Worm (Caenorhabditis elegans) whole organism, early embryonic: ENCODE measurements around the gene C35C5.8.

ENCODE experiments used
- B0310.2 ChIP-seq: sonication (generic microtip); optimal IDR thresholded peaks from 2 replicates; lab custom pipeline; 2016; ENCODE audit warnings: mild to moderate bottlenecking, missing genetic modification characterization, missing compliant biosample characterization
- F13C5.2 ChIP-seq: sonication (generic microtip); optimal IDR thresholded peaks from 2 replicates; lab custom pipeline; 2017; ENCODE audit warnings: mild to moderate bottlenecking, missing genetic modification characterization, inconsistent platforms, missing compliant biosample characterization
- aly-1 ChIP-seq: sonication (generic microtip); optimal IDR thresholded peaks from 2 replicates; lab custom pipeline; 2016; ENCODE audit warnings: missing genetic modification characterization, missing compliant biosample characterization
- ama-1 ChIP-seq: fragments of 150-350 bp; optimal IDR thresholded peaks from 2 replicates; lab custom pipeline; 2014
- ceh-13 ChIP-seq: fragments of 200-800 bp; sonication (Bioruptor generic); optimal IDR thresholded peaks from 2 replicates; lab custom pipeline; 2018; ENCODE audit warnings: mild to moderate bottlenecking, missing genetic modification characterization, missing compliant biosample characterization
- ceh-36 ChIP-seq: sonication (generic microtip); optimal IDR thresholded peaks from 2 replicates; lab custom pipeline; 2016; ENCODE audit warnings: missing genetic modification characterization, inconsistent platforms, missing compliant biosample characterization
- ets-7 ChIP-seq: sonication (generic microtip); optimal IDR thresholded peaks from 2 replicates; lab custom pipeline; 2016; ENCODE audit warnings: missing genotype, missing genetic modification characterization, missing compliant biosample characterization
- flt-1 ChIP-seq: fragments of 200-800 bp; sonication (Bioruptor generic); IDR thresholded peaks from 2 replicates; pipeline ENCODE4 v1.3.6; 2022; ENCODE audit warnings: missing genetic modification characterization, missing compliant biosample characterization
- hmbx-1 ChIP-seq: sonication (generic microtip); optimal IDR thresholded peaks from 2 replicates; lab custom pipeline; 2016; ENCODE audit warnings: mild to moderate bottlenecking, missing genetic modification characterization, missing compliant biosample characterization
- hmg-4 ChIP-seq: fragments of 200-800 bp; sonication (Bioruptor generic); optimal IDR thresholded peaks from 2 replicates; lab custom pipeline; 2018; ENCODE audit warnings: mild to moderate bottlenecking, missing genetic modification characterization, missing compliant biosample characterization
- hnd-1 ChIP-seq: sonication (generic microtip); optimal IDR thresholded peaks from 2 replicates; lab custom pipeline; 2016; ENCODE audit warnings: missing genetic modification characterization, missing compliant biosample characterization
- pes-1 ChIP-seq: fragments of 200-800 bp; sonication (Bioruptor generic); IDR thresholded peaks from 2 replicates; pipeline ENCODE4 v1.3.6; 2022; ENCODE audit warnings: missing genetic modification reagents, missing genetic modification characterization, missing compliant biosample characterization
- scrt-1 ChIP-seq: fragments of 200-800 bp; sonication (Bioruptor generic); IDR thresholded peaks from 2 replicates; pipeline ENCODE4 v1.3.6; 2022; ENCODE audit warnings: missing genetic modification characterization, missing compliant biosample characterization
- sea-1 ChIP-seq: fragments of 200-800 bp; sonication (Bioruptor generic); conservative IDR thresholded peaks from 2 replicates; pipeline ENCODE4 v1.3.6; 2022; ENCODE audit warnings: missing genetic modification characterization, missing compliant biosample characterization
- tbx-11 ChIP-seq: fragments of 200-800 bp; sonication (Bioruptor generic); IDR thresholded peaks from 2 replicates; pipeline ENCODE4 v1.3.6; 2022; ENCODE audit warnings: missing genetic modification characterization, missing compliant biosample characterization
- tbx-37 ChIP-seq: fragments of 200-800 bp; sonication (Bioruptor generic); conservative IDR thresholded peaks from 2 replicates; pipeline ENCODE4 v1.3.6; 2022; ENCODE audit warnings: missing genetic modification reagents, missing genetic modification characterization, missing compliant biosample characterization
- tra-4 ChIP-seq: sonication (generic microtip); optimal IDR thresholded peaks from 2 replicates; lab custom pipeline; 2017; ENCODE audit warnings: missing genetic modification characterization, missing compliant biosample characterization

The C35C5.8 gene

DNA sequence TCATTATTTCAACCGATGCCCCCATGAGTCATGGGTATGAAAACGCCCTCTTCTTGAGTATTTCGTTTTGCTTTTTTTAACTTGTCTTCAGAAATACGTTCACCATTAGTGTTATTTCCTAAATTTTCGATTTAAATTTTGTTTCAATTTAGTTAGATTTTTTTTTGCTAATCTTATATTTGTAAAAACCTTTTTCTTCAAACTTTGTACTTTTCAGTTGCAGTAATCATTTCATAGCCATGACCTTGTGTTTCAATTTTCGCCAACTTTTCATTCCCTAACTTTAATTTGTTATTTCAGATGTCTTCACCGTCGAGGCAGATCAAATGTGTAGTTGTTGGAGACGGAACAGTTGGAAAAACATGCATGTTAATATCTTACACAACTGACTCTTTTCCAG lies 14.9 kb downstream of the C35C5.8 start, which contains the start of gene mig-2:
Gene mig-2, plus strand, starts transcription at position 301 of the 400 bp plus-strand sequence.
- TF ChIP-seq scrt-1 (no peak), aly-1 (no peak), hmbx-1 (no peak), sea-1 (GFP tag; lab: Robert Waterston, UW) (no peak), tra-4 (no peak), hnd-1 (tag; lab: Kevin White, UChicago) (no peak), F13C5.2 (tag; lab: Kevin White, UChicago) (no peak), B0310.2 (tag; lab: Kevin White, UChicago) (no peak), flt-1 (GFP tag; lab: Robert Waterston, UW) (no peak), ceh-36 (tag; lab: Kevin White, UChicago) (no peak), ets-7 (no peak), ceh-13 (no peak), hmg-4 (GFP tag; lab: Kevin White, UChicago) (no peak), tbx-37 (GFP tag; lab: Robert Waterston, UW) (no peak), pes-1 (no peak)

DNA sequence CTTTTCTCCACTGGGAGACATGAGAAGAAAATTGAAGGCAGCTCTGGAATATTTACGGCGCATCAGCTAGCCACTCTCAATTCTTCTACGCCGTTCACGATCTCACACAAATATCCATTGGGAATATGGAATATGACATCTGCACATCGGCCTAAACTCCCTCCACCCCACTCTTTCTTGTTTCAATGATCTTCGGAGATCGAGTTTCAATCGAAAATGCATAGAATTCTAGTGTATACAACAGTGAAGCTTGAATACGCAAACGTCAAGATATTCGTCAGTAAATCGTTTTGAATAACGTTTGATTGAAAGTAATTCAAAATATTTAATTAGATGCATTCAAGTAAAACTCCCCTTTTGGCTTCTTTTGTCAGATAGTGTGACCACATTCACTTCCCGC lies 18.4 kb downstream of the C35C5.8 start:
- no peak for TF ChIP-seq hmg-4 (GFP tag; lab: Kevin White, UChicago)
- no peak for TF ChIP-seq pes-1
- no peak for TF ChIP-seq hnd-1 (tag; lab: Kevin White, UChicago)
- no peak for TF ChIP-seq ama-1
- no peak for TF ChIP-seq ceh-36 (tag; lab: Kevin White, UChicago)
- no peak for TF ChIP-seq tra-4
- TF ChIP-seq tbx-37 (GFP tag; lab: Robert Waterston, UW), result no peak
- TF ChIP-seq flt-1 (GFP tag; lab: Robert Waterston, UW), result no peak
- TF ChIP-seq ceh-13, result no peak
- no peak for TF ChIP-seq aly-1
- TF ChIP-seq B0310.2 (tag; lab: Kevin White, UChicago), result no peak
- no peak for TF ChIP-seq F13C5.2 (tag; lab: Kevin White, UChicago)
- no peak for TF ChIP-seq scrt-1
- TF ChIP-seq hmbx-1, result no peak

DNA sequence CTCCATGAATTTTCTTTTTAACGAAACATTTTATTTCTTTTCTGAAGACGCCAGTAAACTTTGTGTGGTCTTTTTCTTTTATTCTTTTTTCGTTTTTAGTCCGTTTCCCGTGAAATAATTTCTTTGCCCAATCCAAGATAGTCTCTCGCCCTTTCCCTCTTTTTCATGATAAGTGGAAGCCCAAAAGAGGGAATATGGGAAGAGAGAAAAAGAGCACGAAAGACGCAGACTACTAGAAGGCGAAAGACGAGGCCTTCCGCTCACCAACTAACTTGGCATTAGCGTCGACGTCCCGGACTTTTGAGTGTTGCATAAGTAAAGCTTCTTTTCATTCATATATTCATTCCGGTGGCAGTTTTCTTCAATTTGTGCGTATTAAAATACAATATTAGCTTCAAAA lies 19.5 kb downstream of the C35C5.8 start:
- TF ChIP-seq ets-7 (no peak), tbx-11 (GFP tag; lab: Robert Waterston, UW) (no peak), pes-1 (no peak), hmbx-1 (no peak), sea-1 (GFP tag; lab: Robert Waterston, UW) (no peak), ceh-13 (no peak), F13C5.2 (tag; lab: Kevin White, UChicago) (no peak), B0310.2 (tag; lab: Kevin White, UChicago) (no peak), ceh-36 (tag; lab: Kevin White, UChicago) (no peak), hnd-1 (tag; lab: Kevin White, UChicago) (no peak), tbx-37 (GFP tag; lab: Robert Waterston, UW) (no peak), tra-4 (no peak), flt-1 (GFP tag; lab: Robert Waterston, UW) (no peak), hmg-4 (GFP tag; lab: Kevin White, UChicago) (no peak), scrt-1 (no peak), aly-1 (no peak)

ce11 chrX:11554522-11554921 lies 21.1 kb downstream of the C35C5.8 start:
- no peak for TF ChIP-seq scrt-1
- TF ChIP-seq ceh-36 (tag; lab: Kevin White, UChicago), result no peak
- TF ChIP-seq hmg-4 (GFP tag; lab: Kevin White, UChicago), result no peak
- no peak for TF ChIP-seq sea-1 (GFP tag; lab: Robert Waterston, UW)
- TF ChIP-seq ceh-13, result no peak
- TF ChIP-seq tbx-11 (GFP tag; lab: Robert Waterston, UW), result no peak
- no peak for TF ChIP-seq tbx-37 (GFP tag; lab: Robert Waterston, UW)
- TF ChIP-seq tra-4, result no peak
- no peak for TF ChIP-seq flt-1 (GFP tag; lab: Robert Waterston, UW)
- no peak for TF ChIP-seq hnd-1 (tag; lab: Kevin White, UChicago)
- no peak for TF ChIP-seq ets-7
- no peak for TF ChIP-seq pes-1
- TF ChIP-seq ama-1, result no peak
- no peak for TF ChIP-seq F13C5.2 (tag; lab: Kevin White, UChicago)
- TF ChIP-seq aly-1, result no peak

- TF ChIP-seq sea-1 (GFP tag; lab: Robert Waterston, UW) (no peak), F13C5.2 (tag; lab: Kevin White, UChicago) (no peak), ceh-13 (no peak), ceh-36 (tag; lab: Kevin White, UChicago) (no peak), ama-1 (no peak), aly-1 (no peak), hmg-4 (GFP tag; lab: Kevin White, UChicago) (no peak), tbx-37 (GFP tag; lab: Robert Waterston, UW) (no peak), hmbx-1 (no peak)
Observed at ce11 chrX:11555046-11555445, 21.7 kb downstream of the C35C5.8 start.

DNA sequence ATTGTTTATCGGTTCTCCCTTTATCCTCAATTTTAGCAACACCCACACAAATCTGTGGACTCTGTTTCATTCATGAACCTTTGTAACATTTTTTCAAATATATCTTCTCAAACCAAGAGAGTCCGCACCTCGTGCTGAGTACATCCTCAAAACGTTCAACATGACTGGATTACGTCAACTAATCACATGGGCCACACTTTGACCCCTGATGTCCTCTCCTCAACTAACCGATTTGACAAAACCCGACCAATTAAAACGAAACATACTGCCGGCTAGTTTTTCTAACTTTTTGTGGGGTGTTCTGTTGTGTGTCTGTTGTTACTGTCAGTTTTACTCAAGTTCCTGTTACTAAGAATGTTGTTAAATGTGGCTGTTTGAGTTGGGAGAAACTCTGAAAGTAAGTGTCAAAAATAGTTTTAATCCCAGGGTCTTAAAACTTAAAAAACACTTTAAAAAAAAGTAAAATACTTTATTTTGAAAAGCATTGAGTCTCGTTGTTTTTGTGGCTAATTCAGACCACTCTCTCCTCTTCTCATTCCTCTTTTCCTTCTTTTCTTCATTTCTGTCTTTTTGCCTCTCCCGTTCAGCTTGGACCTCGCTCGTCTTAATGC lies 22.2 kb downstream of the C35C5.8 start:
- TF ChIP-seq F13C5.2 (tag; lab: Kevin White, UChicago) (no peak), hmg-4 (GFP tag; lab: Kevin White, UChicago) (no peak), flt-1 (GFP tag; lab: Robert Waterston, UW) (no peak), tbx-11 (GFP tag; lab: Robert Waterston, UW) (no peak), pes-1 (no peak), ceh-36 (tag; lab: Kevin White, UChicago) (no peak), aly-1 (no peak), sea-1 (GFP tag; lab: Robert Waterston, UW) (no peak), tbx-37 (GFP tag; lab: Robert Waterston, UW) (no peak), hmbx-1 (no peak), hnd-1 (tag; lab: Kevin White, UChicago) (no peak), scrt-1 (no peak), ets-7 (no peak), tra-4 (no peak)

DNA sequence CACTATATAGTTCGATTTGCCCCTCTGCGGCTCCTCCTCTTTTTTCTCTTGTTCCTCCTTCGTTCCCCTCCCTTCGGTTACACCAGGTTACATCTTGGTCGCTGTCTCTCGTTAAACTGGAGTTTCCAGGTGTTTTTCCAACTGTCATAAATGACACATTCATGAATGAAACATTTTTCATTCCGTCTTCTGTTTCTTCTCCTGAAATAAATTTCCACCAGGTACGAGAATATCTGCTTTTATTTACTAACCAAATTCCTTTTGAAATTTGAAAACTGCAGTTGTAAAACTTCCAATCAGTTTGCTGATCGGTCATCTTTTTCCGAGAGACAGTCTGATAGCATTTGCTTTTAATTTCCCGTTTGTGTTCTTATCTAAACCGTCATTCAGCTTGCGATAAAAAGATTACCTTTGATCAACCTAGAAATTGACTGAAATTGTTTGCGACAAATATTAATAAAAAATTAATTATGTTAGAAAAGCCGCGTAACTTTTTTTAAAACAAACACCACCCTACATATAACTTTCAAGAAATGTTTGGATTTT lies 22.9 kb downstream of the C35C5.8 start, which contains the start of gene C35C5.10:
Gene C35C5.10, plus strand, starts transcription at position 51 of the 546 bp plus-strand sequence.
- TF ChIP-seq tbx-11 (GFP tag; lab: Robert Waterston, UW), result no peak
- no peak for TF ChIP-seq flt-1 (GFP tag; lab: Robert Waterston, UW)
- TF ChIP-seq hnd-1 (tag; lab: Kevin White, UChicago), result no peak
- TF ChIP-seq scrt-1, result no peak
- no peak for TF ChIP-seq sea-1 (GFP tag; lab: Robert Waterston, UW)
- no peak for TF ChIP-seq hmbx-1
- TF ChIP-seq hmg-4 (GFP tag; lab: Kevin White, UChicago), result no peak
- TF ChIP-seq ets-7, result no peak
